Worm (Caenorhabditis elegans) whole organism, late embryonic: ENCODE results near the gene C10C5.4.

Experiments
- ama-1 ChIP-seq: fragments of 150-350 bp; optimal IDR thresholded peaks from 2 replicates; lab custom pipeline; 2014
- elt-2 ChIP-seq: sonication (generic microtip); optimal IDR thresholded peaks from 2 replicates; lab custom pipeline; 2016; ENCODE audit warnings: missing genetic modification reagents, missing genetic modification characterization, missing compliant biosample characterization
- ets-4 ChIP-seq: sonication (generic microtip); optimal IDR thresholded peaks from 2 replicates; lab custom pipeline; 2016; ENCODE audit warnings: missing genetic modification characterization, missing compliant biosample characterization
- gmeb-2 ChIP-seq: sonication (generic microtip); optimal IDR thresholded peaks from 2 replicates; lab custom pipeline; 2016; ENCODE audit warnings: missing genetic modification characterization, inconsistent platforms, missing compliant biosample characterization
- hlh-15 ChIP-seq: sonication (generic microtip); optimal IDR thresholded peaks from 2 replicates; lab custom pipeline; 2016; ENCODE audit warnings: missing genetic modification characterization, missing compliant biosample characterization
- mec-3 ChIP-seq: sonication (generic microtip); optimal IDR thresholded peaks from 2 replicates; lab custom pipeline; 2016; ENCODE audit warnings: borderline replicate concordance, missing genetic modification characterization, missing compliant biosample characterization
- nfya-1 ChIP-seq: sonication (generic microtip); optimal IDR thresholded peaks from 2 replicates; lab custom pipeline; 2017; ENCODE audit warnings: missing genetic modification characterization, mild to moderate bottlenecking, missing compliant biosample characterization, antibody characterized with exemption, moderate library complexity
- nhr-11 ChIP-seq: fragments of 150-350 bp; optimal IDR thresholded peaks from 2 replicates; lab custom pipeline; 2014; ENCODE audit warnings: missing biosample characterization, missing genetic modification characterization
- pqm-1 ChIP-seq: sonication (generic microtip); optimal IDR thresholded peaks from 2 replicates; lab custom pipeline; 2016; ENCODE audit warnings: missing genetic modification characterization, missing compliant biosample characterization
- sox-2 ChIP-seq: fragments of 200-800 bp; sonication (Bioruptor generic); IDR thresholded peaks from 2 replicates; pipeline ENCODE4 v1.3.6; 2022; ENCODE audit warnings: missing genetic modification reagents, missing genetic modification characterization, missing compliant biosample characterization
- ztf-16 ChIP-seq: sonication (generic microtip); optimal IDR thresholded peaks from 2 replicates; lab custom pipeline; 2017; ENCODE audit warnings: missing genetic modification characterization, missing compliant biosample characterization

ce11 chrIV:9401715-9402114, 23.4 kb downstream of the C10C5.4 start, which contains the start of gene F56D5.6:
- TF ChIP-seq nfya-1 (tag; lab: Kevin White, UChicago): no peak
- TF ChIP-seq mec-3 (tag; lab: Kevin White, UChicago): no peak
- no peak for TF ChIP-seq sox-2
- no peak for TF ChIP-seq nhr-11
- TF ChIP-seq elt-2 (tag; lab: Kevin White, UChicago): no peak
- TF ChIP-seq gmeb-2 (tag; lab: Kevin White, UChicago): no peak
- TF ChIP-seq hlh-15 (tag; lab: Kevin White, UChicago): no peak
- no peak for TF ChIP-seq pqm-1 (tag; lab: Kevin White, UChicago)
- no peak for TF ChIP-seq ama-1 (lab: Kevin White, UChicago)
- TF ChIP-seq ets-4 (tag; lab: Kevin White, UChicago): no peak
- TF ChIP-seq ztf-16 (tag; lab: Kevin White, UChicago): no peak
